Fruit fly (Drosophila melanogaster): ENCODE data around the gene Itpr.

Gene Itpr

DNA sequence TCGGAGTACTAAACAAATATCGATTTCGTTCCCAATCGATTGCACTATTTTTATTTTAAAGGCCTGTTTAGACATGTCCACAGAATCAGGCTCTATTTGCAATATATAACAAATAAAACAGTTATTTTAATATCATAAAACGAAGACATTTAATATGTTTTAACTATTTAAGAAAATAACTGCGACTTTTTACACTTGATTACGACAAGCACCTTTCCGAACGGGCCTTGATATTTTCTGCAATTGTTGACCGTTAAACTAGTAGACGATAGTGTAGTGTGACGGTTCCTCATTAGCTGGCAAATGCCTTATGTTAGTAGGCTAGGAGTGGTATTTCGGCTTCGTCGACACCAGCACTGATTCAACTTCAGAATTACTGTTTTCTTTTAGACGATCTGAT lies 51.7 kb downstream of the Itpr start, which contains the start of the genes CG2931 and Rheb (continued):
- TF ChIP-seq chif (GFP tag; optimal IDR thresholded peaks at IDR 0.05) (peak; percentile 11 to 47), Doc3 (GFP tag; IDR thresholded peaks at IDR 0.05; ENCODE audit: partially characterized antibody) (peak; percentile 79), CG12769 (tag; optimal IDR thresholded peaks at IDR 0.05) (no peak), phol (tag; optimal IDR thresholded peaks at IDR 0.05) (peak; percentile 82), CG6654 (GFP tag; optimal IDR thresholded peaks at IDR 0.05) (no peak), CoRest (tag; optimal IDR thresholded peaks at IDR 0.05) (peak; percentile 77), CG4854 (GFP tag; optimal IDR thresholded peaks at IDR 0.05) (peak; percentile 27), CG14667 (GFP tag; IDR thresholded peaks at IDR 0.05) (peak; percentile 56), knrl (GFP tag; IDR thresholded peaks at IDR 0.05; ENCODE audit: partially characterized antibody) (peak; percentile 84), Dip3 (GFP tag; optimal IDR thresholded peaks at IDR 0.05) (peak; percentile 53), jing (GFP tag; optimal IDR thresholded peaks at IDR 0.05) (no peak), CG7987 (GFP tag; optimal IDR thresholded peaks at IDR 0.05) (peak; percentile 16), NfI (GFP tag; optimal IDR thresholded peaks at IDR 0.05) (peak; percentile 69), tx (GFP tag; optimal IDR thresholded peaks at IDR 0.05) (peak; percentile 32), chn (GFP tag; optimal IDR thresholded peaks at IDR 0.05) (peak; percentile 61), CG34376 (GFP tag; optimal IDR thresholded peaks at IDR 0.05) (no peak), CG10543 (GFP tag; optimal IDR thresholded peaks at IDR 0.05) (peak; percentile 49), CG7745 (tag; optimal IDR thresholded peaks at IDR 0.05) (no peak), esg (GFP tag; conservative IDR thresholded peaks at IDR 0.05) (peak; percentile 71), Sox100B (GFP tag; optimal IDR thresholded peaks at IDR 0.05) (peak; percentile 26), Xbp1 (GFP tag; optimal IDR thresholded peaks at IDR 0.05) (peak; percentile 77), CG18476 (GFP tag; optimal IDR thresholded peaks at IDR 0.05) (peak; percentile 43), CG2129 (GFP tag; IDR thresholded peaks at IDR 0.05; ENCODE audit: partially characterized antibody) (peak; percentile 66), p53 (GFP tag; optimal IDR thresholded peaks at IDR 0.05) (peak; percentile 15), CG3847 (GFP tag; IDR thresholded peaks at IDR 0.05) (peak; percentile 78), z (GFP tag; IDR thresholded peaks at IDR 0.05) (no peak), Dip2 (GFP tag; IDR thresholded peaks at IDR 0.05) (no peak), zen (tag; optimal IDR thresholded peaks at IDR 0.05) (peak; percentile 62), ap (GFP tag; IDR thresholded peaks at IDR 0.05) (peak; percentile 42; the same call in 1 of the 2 replicates), disco-r (GFP tag; optimal IDR thresholded peaks at IDR 0.05) (no peak), dysf (GFP tag; IDR thresholded peaks at IDR 0.05) (peak; percentile 72), Elba2 (GFP tag; optimal IDR thresholded peaks at IDR 0.05) (peak; percentile 38), CG2120 (GFP tag; optimal IDR thresholded peaks at IDR 0.05) (peak; percentile 83), CG17186 (GFP tag; optimal IDR thresholded peaks at IDR 0.05) (peak; percentile 69), CG6854 (GFP tag; optimal IDR thresholded peaks at IDR 0.05) (no peak), Ets97D (GFP tag; optimal IDR thresholded peaks at IDR 0.05) (peak; percentile 76), nerfin-2 (GFP tag; IDR thresholded peaks at IDR 0.05; ENCODE audit: partially characterized antibody) (0 out of 2 replicates have a peak, but pooled peaks have one; percentile 30), HmgZ (tag; optimal IDR thresholded peaks at IDR 0.05) (peak; percentile 72), tgo (GFP tag; IDR thresholded peaks at IDR 0.05) (peak; percentile 67), ewg (GFP tag; optimal IDR thresholded peaks at IDR 0.05) (peak; percentile 45), Ravus (GFP tag; IDR thresholded peaks at IDR 0.05) (no peak), CG2116 (GFP tag; optimal IDR thresholded peaks at IDR 0.05) (peak; percentile 83), seq (GFP tag; IDR thresholded peaks at IDR 0.05) (0 out of 2 replicates have a peak, but pooled peaks have one; percentile 47), kay (GFP tag; optimal IDR thresholded peaks at IDR 0.05) (peak; percentile 51), Blimp-1 (GFP tag; optimal IDR thresholded peaks at IDR 0.05) (peak; percentile 60), CG9609 (GFP tag; optimal IDR thresholded peaks at IDR 0.05) (no peak), CG3838 (GFP tag; optimal IDR thresholded peaks at IDR 0.05) (no peak), sens (GFP tag) (peak; percentile 93), lilli (GFP tag; optimal IDR thresholded peaks at IDR 0.05) (peak; percentile 87), CG2875 (GFP tag; optimal IDR thresholded peaks at IDR 0.05) (peak; percentile 0), chm (GFP tag; IDR thresholded peaks at IDR 0.05) (0 out of 2 replicates have a peak, but pooled peaks have one; percentile 12)
